Fruit fly (Drosophila melanogaster) Kc167 (cell line): ENCODE results near the gene CG13096.

ENCODE experiments used
- Myc ChIP-seq: fragments of >200 bp; optimal IDR thresholded peaks from 2 replicates; lab custom pipeline; 2017; ENCODE audit warnings: missing external identifiers
- Sin3A ChIP-seq: fragments of >200 bp; optimal IDR thresholded peaks from 2 replicates; lab custom pipeline; 2018; ENCODE audit warnings: missing external identifiers
- h ChIP-seq: fragments of >200 bp; optimal IDR thresholded peaks from 3 replicates; lab custom pipeline; 2018; ENCODE audit warnings: missing external identifiers
- insv ChIP-seq: fragments of >200 bp; optimal IDR thresholded peaks from 3 replicates; lab custom pipeline; 2018; ENCODE audit warnings: missing external identifiers
- psq ChIP-seq: fragments of >200 bp; optimal IDR thresholded peaks from 2 replicates; lab custom pipeline; 2017; ENCODE audit warnings: missing external identifiers
- ttk ChIP-seq: sonication (Bioruptor generic); optimal IDR thresholded peaks from 2 replicates; lab custom pipeline; 2017; ENCODE audit warnings: missing external identifiers

Gene CG13096

DNA sequence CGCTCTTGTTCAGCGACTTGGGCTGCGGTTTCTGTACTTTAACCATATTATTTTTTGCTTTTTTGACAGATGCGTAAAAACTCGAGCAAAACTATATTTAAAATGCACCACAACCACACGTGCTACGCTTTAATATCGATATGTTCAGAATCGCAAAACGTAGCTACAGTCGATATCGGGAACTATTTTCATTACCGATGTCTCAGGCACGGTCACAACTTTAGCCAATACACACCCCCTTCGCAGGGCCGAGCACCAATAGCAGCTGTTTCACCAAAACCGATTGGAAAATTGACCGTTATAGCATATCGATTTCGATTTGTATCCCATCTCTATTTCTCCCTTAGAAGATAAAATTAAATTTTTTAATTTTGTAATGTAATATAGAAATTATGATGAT lies at the start of gene CG13096:
TSS of gene CG13096 (minus strand) at position 144 of the 400 bp plus-strand sequence.
- TF ChIP-seq psq (lab: Kevin White, UChicago) (no peak), Sin3A (lab: Kevin White, UChicago) (no peak), h (lab: Kevin White, UChicago) (no peak), ttk (no peak), insv (no peak), Myc (no peak)

- TF ChIP-seq ttk, result no peak
- TF ChIP-seq insv, result no peak
- no peak for TF ChIP-seq Sin3A (lab: Kevin White, UChicago)
- no peak for TF ChIP-seq h (lab: Kevin White, UChicago)
- TF ChIP-seq Myc, result no peak
- no peak for TF ChIP-seq psq (lab: Kevin White, UChicago)
These were observed 44.5 kb upstream of the CG13096 start for dm6 chr2L:8556207-8556606.

DNA sequence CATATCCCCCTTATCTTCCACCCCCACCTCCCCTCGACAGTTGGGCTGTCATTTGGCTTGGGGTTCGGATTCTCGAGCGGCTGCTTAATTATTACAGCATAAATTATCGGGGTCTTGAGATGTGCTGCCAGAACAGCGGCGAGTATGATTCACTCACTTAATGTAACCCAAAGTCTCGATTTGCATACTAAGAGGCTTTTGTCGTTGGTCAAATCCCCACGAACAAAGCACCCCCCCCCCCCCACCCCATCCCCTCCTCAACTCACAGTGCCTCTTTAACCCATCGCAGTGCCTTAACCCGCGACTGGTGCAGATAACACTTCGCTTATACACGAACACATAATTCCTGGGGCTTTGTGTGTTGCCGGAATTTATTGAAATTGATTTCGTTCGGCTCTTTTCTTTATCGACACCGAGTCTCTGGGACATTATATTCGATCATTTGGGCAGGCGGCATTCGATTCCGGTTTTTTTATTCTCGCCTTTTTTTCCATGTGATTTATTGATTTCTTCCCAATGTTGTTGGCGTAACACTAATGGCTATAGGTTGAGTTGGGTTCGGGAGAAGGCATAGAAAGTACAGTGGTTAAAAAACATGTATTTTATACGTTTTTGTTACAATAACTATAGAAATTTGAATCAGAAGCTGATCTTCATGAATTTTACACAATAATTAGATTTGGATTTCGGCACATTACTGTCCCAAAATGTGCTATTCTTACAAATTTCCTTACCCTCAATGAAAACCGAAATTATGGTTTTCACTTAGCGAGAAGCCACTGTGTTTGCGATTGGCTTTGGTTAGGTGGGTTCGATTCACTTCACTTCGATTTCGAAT lies 42.3 kb upstream of the CG13096 start:
- TF ChIP-seq h (lab: Kevin White, UChicago) (no peak), insv (no peak), Sin3A (lab: Kevin White, UChicago) (no peak), Myc (no peak), psq (lab: Kevin White, UChicago) (no peak), ttk (no peak)

- TF ChIP-seq h (lab: Kevin White, UChicago) (no peak), ttk (no peak), Myc (no peak), psq (lab: Kevin White, UChicago) (no peak), insv (no peak), Sin3A (lab: Kevin White, UChicago) (no peak)
These were observed 40.8 kb upstream of the CG13096 start for dm6 chr2L:8552472-8552871.

DNA sequence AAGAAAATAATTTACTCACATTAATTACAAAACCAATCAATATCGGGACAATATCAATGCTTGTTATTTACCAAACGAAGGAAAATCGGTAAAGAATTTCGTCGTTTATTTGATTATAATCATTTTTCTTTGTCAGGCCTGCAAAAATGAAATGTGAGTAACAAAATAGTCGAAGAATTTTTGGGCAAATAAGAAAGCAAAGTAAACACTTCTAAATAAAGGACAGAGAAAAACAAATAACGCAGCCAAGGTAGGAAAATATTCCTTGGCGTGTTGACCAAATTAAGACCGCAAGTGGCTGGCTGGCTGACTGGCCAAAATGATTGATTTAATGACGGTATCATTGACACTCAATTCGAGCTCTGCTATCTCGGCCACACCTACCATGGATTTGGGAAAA lies 36.5 kb upstream of the CG13096 start:
- TF ChIP-seq insv, result no peak
- TF ChIP-seq h (lab: Kevin White, UChicago), result no peak
- TF ChIP-seq Myc, result no peak
- no peak for TF ChIP-seq Sin3A (lab: Kevin White, UChicago)
- TF ChIP-seq ttk, result no peak
- TF ChIP-seq psq (lab: Kevin White, UChicago), result no peak

dm6 chr2L:8545393-8546100 lies 33.9 kb upstream of the CG13096 start:
- no peak for TF ChIP-seq Myc
- TF ChIP-seq ttk, result no peak
- no peak for TF ChIP-seq insv
- no peak for TF ChIP-seq h (lab: Kevin White, UChicago)
- no peak for TF ChIP-seq Sin3A (lab: Kevin White, UChicago)
- no peak for TF ChIP-seq psq (lab: Kevin White, UChicago)

DNA sequence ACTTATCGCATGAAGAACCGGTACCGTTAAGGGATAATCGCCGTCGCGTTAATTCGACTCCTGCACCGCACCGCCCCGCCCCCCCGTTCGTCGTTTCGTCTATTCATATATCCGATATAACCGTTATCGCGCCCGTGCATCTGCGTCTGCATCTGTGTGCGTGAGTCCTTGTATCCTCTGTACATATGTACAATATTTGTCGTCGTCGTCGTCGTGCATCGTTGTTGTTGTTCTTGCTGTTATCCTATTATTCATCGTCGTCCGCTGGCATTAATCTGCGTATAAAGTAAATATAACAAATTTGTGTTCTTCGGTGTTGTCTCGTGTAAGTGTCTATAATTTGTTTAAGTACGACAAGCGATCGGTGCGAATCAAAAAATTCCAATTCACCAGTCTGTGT lies 33.0 kb upstream of the CG13096 start:
- no peak for TF ChIP-seq psq (lab: Kevin White, UChicago)

DNA sequence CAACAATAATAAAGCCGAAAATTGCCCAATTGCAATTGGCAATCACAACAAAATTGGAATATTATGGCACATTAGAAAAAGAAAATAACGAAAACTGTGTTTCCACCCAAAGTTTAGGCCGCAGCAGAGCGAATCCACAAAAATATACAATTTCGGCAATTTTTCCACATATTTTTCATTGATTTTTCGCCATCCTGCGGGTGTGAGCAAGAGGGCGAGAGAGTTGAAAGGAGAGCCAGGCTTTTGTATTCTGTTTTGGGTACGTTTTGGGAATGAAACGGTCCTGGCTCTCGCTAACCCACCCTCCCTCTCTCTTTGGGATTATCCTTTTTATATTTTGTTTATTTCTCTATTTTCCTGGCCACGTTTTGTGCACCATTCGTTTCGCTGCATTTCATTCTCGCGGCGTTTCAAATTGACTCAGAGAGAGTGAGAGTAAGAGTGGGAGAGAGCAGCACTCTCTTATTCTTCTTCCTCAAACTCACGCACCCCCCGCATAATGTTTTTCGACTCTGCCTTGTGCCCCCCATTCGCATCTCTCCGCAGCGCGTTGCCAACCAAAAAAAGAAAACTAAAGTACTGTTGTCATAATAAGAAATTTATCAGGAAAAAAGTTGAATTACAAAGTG lies 32.2 kb upstream of the CG13096 start:
- TF ChIP-seq h (lab: Kevin White, UChicago) (no peak), psq (lab: Kevin White, UChicago) (no peak), insv (no peak), ttk (no peak), Myc (no peak), Sin3A (lab: Kevin White, UChicago) (no peak)

DNA sequence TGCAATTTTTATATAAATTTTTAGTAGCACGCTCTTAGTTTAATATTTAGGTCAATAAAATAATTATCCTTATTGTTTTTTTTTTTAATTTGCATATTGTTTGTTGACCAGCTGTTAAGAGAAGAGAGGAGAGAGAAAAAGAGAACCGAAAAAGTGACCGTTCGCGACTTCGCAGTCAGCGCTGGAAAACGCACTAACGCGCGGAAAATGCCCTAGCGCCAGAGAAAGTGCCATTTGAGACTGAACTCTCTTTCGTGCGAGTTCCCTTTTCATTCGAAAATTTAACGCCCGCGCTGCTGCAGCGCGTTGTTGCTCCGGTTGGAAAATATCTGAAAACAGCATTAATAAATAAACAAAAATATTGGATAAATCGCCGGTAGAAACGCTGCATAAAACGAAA lies 31.4 kb upstream of the CG13096 start:
- no peak for TF ChIP-seq ttk
- no peak for TF ChIP-seq Myc
- TF ChIP-seq Sin3A (lab: Kevin White, UChicago), result no peak
- TF ChIP-seq psq (lab: Kevin White, UChicago), result no peak

dm6 chr2L:8542639-8543038 lies 31.0 kb upstream of the CG13096 start:
- no peak for TF ChIP-seq psq (lab: Kevin White, UChicago)
- TF ChIP-seq insv, result no peak
- TF ChIP-seq ttk, result no peak
- TF ChIP-seq h (lab: Kevin White, UChicago), result no peak
- TF ChIP-seq Sin3A (lab: Kevin White, UChicago), result no peak
- TF ChIP-seq Myc, result no peak

- TF ChIP-seq h (lab: Kevin White, UChicago) (no peak), insv (no peak), psq (lab: Kevin White, UChicago) (no peak), Sin3A (lab: Kevin White, UChicago) (no peak), Myc (no peak), ttk (no peak)
These were observed 30.5 kb upstream of the CG13096 start for dm6 chr2L:8542234-8542572.

dm6 chr2L:8541469-8542233 lies 30.0 kb upstream of the CG13096 start, which contains the start of gene Sema1a:
Gene Sema1a, plus strand, starts transcription at chr2L:8542147.
- no peak for TF ChIP-seq psq (lab: Kevin White, UChicago)
- no peak for TF ChIP-seq insv
- no peak for TF ChIP-seq Sin3A (lab: Kevin White, UChicago)
- no peak for TF ChIP-seq h (lab: Kevin White, UChicago)
- TF ChIP-seq ttk, result no peak
- no peak for TF ChIP-seq Myc
